Fruit fly (Drosophila melanogaster) whole organism, prepupa: ENCODE measurements around the gene CecA2.

Experiments used
- CG10631 ChIP-seq: fragments of 200-800 bp; sonication (Bioruptor generic); optimal IDR thresholded peaks from 2 replicates; lab custom pipeline; 2016; ENCODE audit warnings: missing biosample characterization, missing genetic modification characterization
- CG10669 ChIP-seq: fragments of 200-800 bp; sonication (Bioruptor generic); optimal IDR thresholded peaks from 3 replicates; lab custom pipeline; 2018; ENCODE audit warnings: missing biosample characterization, mild to moderate bottlenecking, missing genetic modification characterization, moderate library complexity
- CG11762 ChIP-seq: fragments of 200-800 bp; sonication (Bioruptor generic); optimal IDR thresholded peaks from 3 replicates; lab custom pipeline; 2016; ENCODE audit warnings: missing biosample characterization, missing genetic modification characterization; ENCODE audit not compliant: insufficient read depth
- CG15336 ChIP-seq: fragments of 200-800 bp; sonication (Bioruptor generic); IDR thresholded peaks from 2 replicates; pipeline ENCODE4 v1.3.6; 2022; ENCODE audit warnings: missing biosample characterization, missing genetic modification characterization
- CG1621 ChIP-seq: fragments of 200-800 bp; sonication (Bioruptor generic); optimal IDR thresholded peaks from 3 replicates; lab custom pipeline; 2018; ENCODE audit warnings: missing biosample characterization, mild to moderate bottlenecking, missing genetic modification characterization
- CG3032 ChIP-seq: fragments of 200-800 bp; optimal IDR thresholded peaks from 2 replicates; lab custom pipeline; 2019; ENCODE audit warnings: missing biosample characterization, mild to moderate bottlenecking, missing genetic modification characterization, moderate library complexity
- CG31627 ChIP-seq: fragments of 200-800 bp; sonication (Bioruptor generic); optimal IDR thresholded peaks from 3 replicates; lab custom pipeline; 2016; ENCODE audit warnings: missing biosample characterization, missing genetic modification characterization
- CG32006 ChIP-seq: fragments of 200-800 bp; sonication (Bioruptor generic); optimal IDR thresholded peaks from 3 replicates; lab custom pipeline; 2017; ENCODE audit warnings: missing biosample characterization, mild to moderate bottlenecking, missing genetic modification characterization
- CG4318 ChIP-seq: fragments of 200-800 bp; sonication (Bioruptor generic); optimal IDR thresholded peaks from 3 replicates; lab custom pipeline; 2017; ENCODE audit warnings: missing biosample characterization, mild to moderate bottlenecking, missing genetic modification characterization
- CG6792 ChIP-seq: fragments of 200-800 bp; sonication (Bioruptor generic); optimal IDR thresholded peaks from 3 replicates; lab custom pipeline; 2016; ENCODE audit warnings: missing biosample characterization, missing genetic modification characterization
- CG6808 ChIP-seq: fragments of 200-800 bp; sonication (Bioruptor generic); optimal IDR thresholded peaks from 3 replicates; lab custom pipeline; 2017; ENCODE audit warnings: missing biosample characterization, missing genetic modification characterization, mild to moderate bottlenecking, moderate library complexity, missing genetic modification reagents
- CG6854 ChIP-seq: fragments of 200-800 bp; sonication (Bioruptor generic); optimal IDR thresholded peaks from 2 replicates; lab custom pipeline; 2017; ENCODE audit warnings: missing biosample characterization, mild to moderate bottlenecking, missing genetic modification characterization
- CG7368 ChIP-seq: fragments of 200-800 bp; sonication (Bioruptor generic); optimal IDR thresholded peaks from 3 replicates; lab custom pipeline; 2016; ENCODE audit warnings: missing biosample characterization, missing genetic modification characterization
- CG8119 ChIP-seq: fragments of 200-800 bp; sonication (Bioruptor generic); IDR thresholded peaks from 3 replicates; pipeline ENCODE4 v1.3.6; 2022; ENCODE audit warnings: missing biosample characterization, missing genetic modification characterization
- CG8319 ChIP-seq: fragments of 200-800 bp; sonication (Bioruptor generic); optimal IDR thresholded peaks from 3 replicates; lab custom pipeline; 2016; ENCODE audit warnings: missing biosample characterization, missing genetic modification characterization
- CG8632 ChIP-seq: fragments of 200-800 bp; sonication (Bioruptor generic); optimal IDR thresholded peaks from 3 replicates; lab custom pipeline; 2016; ENCODE audit warnings: missing biosample characterization, missing genetic modification characterization
- Eip78C ChIP-seq: fragments of 200-800 bp; sonication (Bioruptor generic); peaks from one replicate; lab custom pipeline; 2016; ENCODE audit warnings: missing biosample characterization, missing genetic modification characterization
- Eip93F ChIP-seq: fragments of 200-800 bp; sonication (Bioruptor generic); optimal IDR thresholded peaks from 2 replicates; lab custom pipeline; 2016; ENCODE audit warnings: missing biosample characterization, mild to moderate bottlenecking, missing genetic modification characterization
- Hr38 ChIP-seq: sonication (Bioruptor generic); optimal IDR thresholded peaks from 2 replicates; lab custom pipeline; 2016; ENCODE audit warnings: missing biosample characterization, missing genetic modification characterization
- Hr39 ChIP-seq: fragments of 200-800 bp; sonication (Bioruptor generic); optimal IDR thresholded peaks from 2 replicates; lab custom pipeline; 2016; ENCODE audit warnings: missing biosample characterization, missing genetic modification characterization
- Met ChIP-seq: fragments of 200-800 bp; sonication (Bioruptor generic); optimal IDR thresholded peaks from 3 replicates; lab custom pipeline; 2016; ENCODE audit warnings: missing biosample characterization, missing genetic modification characterization
- OdsH ChIP-seq: fragments of 200-800 bp; sonication (Bioruptor generic); optimal IDR thresholded peaks from 3 replicates; lab custom pipeline; 2016; ENCODE audit warnings: missing biosample characterization, missing genetic modification characterization
- Sox102F ChIP-seq: fragments of 200-800 bp; sonication (Bioruptor generic); optimal IDR thresholded peaks from 2 replicates; lab custom pipeline; 2016; ENCODE audit warnings: missing biosample characterization, mild to moderate bottlenecking, missing genetic modification characterization
- acj6 ChIP-seq: fragments of 200-800 bp; sonication (Bioruptor generic); optimal IDR thresholded peaks from 3 replicates; lab custom pipeline; 2016; ENCODE audit warnings: missing biosample characterization, missing genetic modification characterization
- cyc ChIP-seq: fragments of 200-800 bp; sonication (Bioruptor generic); optimal IDR thresholded peaks from 3 replicates; lab custom pipeline; 2016; ENCODE audit warnings: missing biosample characterization, missing genetic modification characterization
- dsx ChIP-seq: fragments of 200-800 bp; optimal IDR thresholded peaks from 3 replicates; lab custom pipeline; 2019; ENCODE audit warnings: missing biosample characterization, mild to moderate bottlenecking, missing genetic modification characterization, moderate library complexity; ENCODE audit not compliant: poor library complexity, severe bottlenecking
- esn ChIP-seq: fragments of 200-800 bp; sonication (Bioruptor generic); optimal IDR thresholded peaks from 2 replicates; lab custom pipeline; 2016; ENCODE audit warnings: missing biosample characterization, mild to moderate bottlenecking, missing genetic modification characterization, moderate library complexity
- fd59A ChIP-seq: fragments of 200-800 bp; sonication (Bioruptor generic); optimal IDR thresholded peaks from 2 replicates; lab custom pipeline; 2017; ENCODE audit warnings: missing biosample characterization, mild to moderate bottlenecking, missing genetic modification characterization, missing genetic modification reagents
- fd85E ChIP-seq: fragments of 200-800 bp; sonication (Bioruptor generic); optimal IDR thresholded peaks from 3 replicates; lab custom pipeline; 2016; ENCODE audit warnings: missing biosample characterization, missing genetic modification characterization
- fkh ChIP-seq: fragments of 200-800 bp; sonication (Bioruptor generic); optimal IDR thresholded peaks from 3 replicates; lab custom pipeline; 2017; ENCODE audit warnings: missing biosample characterization, mild to moderate bottlenecking, missing genetic modification characterization, moderate library complexity
- lz ChIP-seq: fragments of 200-800 bp; sonication (Bioruptor generic); optimal IDR thresholded peaks from 3 replicates; lab custom pipeline; 2016; ENCODE audit warnings: missing biosample characterization, missing genetic modification characterization
- net ChIP-seq: fragments of 200-800 bp; sonication (Bioruptor generic); optimal IDR thresholded peaks from 3 replicates; lab custom pipeline; 2016; ENCODE audit warnings: missing biosample characterization, missing genetic modification characterization
- pdm3 ChIP-seq: fragments of 200-800 bp; sonication (Bioruptor generic); optimal IDR thresholded peaks from 3 replicates; lab custom pipeline; 2016; ENCODE audit warnings: missing biosample characterization, missing genetic modification characterization
- ss ChIP-seq, 2 experiments: fragments of 200-800 bp; sonication (Bioruptor generic); optimal IDR thresholded peaks; 2 replicates in 1 of 2; 3 replicates in 1 of 2; lab custom pipeline; 2017 to 2018; ENCODE audit warnings: mild to moderate bottlenecking in 2 of 2, missing biosample characterization in 2 of 2, missing genetic modification characterization in 2 of 2, moderate library complexity in 1 of 2
- svp ChIP-seq: fragments of 200-800 bp; sonication (Bioruptor generic); peaks from one replicate; lab custom pipeline; 2016; ENCODE audit warnings: missing biosample characterization, missing genetic modification characterization
- vri ChIP-seq: fragments of 200-800 bp; sonication (Bioruptor generic); optimal IDR thresholded peaks from 3 replicates; lab custom pipeline; 2016; ENCODE audit warnings: missing biosample characterization, mild to moderate bottlenecking, missing genetic modification characterization

Gene CecA2

DNA sequence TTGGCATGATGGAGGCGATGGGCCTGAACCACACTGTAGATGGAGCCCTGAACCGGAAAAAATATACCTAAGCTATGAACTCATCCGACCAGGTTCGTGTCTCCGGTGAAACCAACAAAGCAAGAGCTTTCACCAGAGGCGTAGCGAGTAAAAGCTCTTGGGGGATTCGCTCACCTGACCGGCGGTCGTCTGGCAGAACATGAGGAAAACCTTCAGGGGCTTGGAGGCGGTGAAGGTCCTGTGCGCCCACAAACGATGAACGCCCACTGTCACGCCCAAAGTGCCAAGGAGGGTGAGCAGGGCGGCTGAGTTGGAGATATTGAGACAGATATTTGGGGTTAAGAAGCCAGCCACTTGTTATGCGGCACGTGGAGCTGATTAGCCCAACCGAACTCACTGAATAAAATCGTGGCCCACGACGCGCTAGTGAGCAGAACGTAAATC, 16.3 kb upstream of the CecA2 start (continued):
- TF ChIP-seq svp (GFP tag; lab: Kevin White, UChicago) = peak; percentile 83
- TF ChIP-seq CG11762 = no peak
- no peak for TF ChIP-seq cyc (GFP tag; lab: Kevin White, UChicago)
- TF ChIP-seq CG1621 (tag; lab: Kevin White, UChicago) = no peak
- no peak; the same call in 2 of the 3 replicates for TF ChIP-seq CG8119 (GFP tag; lab: Robert Waterston, UW)
- peak; percentile 40 for TF ChIP-seq pdm3 (GFP tag; lab: Kevin White, UChicago)
- TF ChIP-seq CG4318 = no peak
- peak; percentile 49 for TF ChIP-seq CG31627 (GFP tag; lab: Kevin White, UChicago)
- TF ChIP-seq fd85E (GFP tag; lab: Kevin White, UChicago) = no peak
- peak; percentile 17 for TF ChIP-seq OdsH (GFP tag; lab: Kevin White, UChicago)
- no peak for TF ChIP-seq net (GFP tag; lab: Kevin White, UChicago)
- no peak for TF ChIP-seq Met (GFP tag; lab: Kevin White, UChicago)
- TF ChIP-seq CG6808 (GFP tag; lab: Kevin White, UChicago) = no peak
- TF ChIP-seq CG15336 (GFP tag; lab: Robert Waterston, UW) = peak; percentile 34; the same call in 1 of the 2 replicates
- no peak for TF ChIP-seq CG8632 (GFP tag; lab: Kevin White, UChicago)
- TF ChIP-seq CG3032 (tag; lab: Kevin White, UChicago) = peak; percentile 26
- TF ChIP-seq dsx (GFP tag; lab: Kevin White, UChicago) = no peak
- TF ChIP-seq, all 60 proteins: peak for 18

DNA sequence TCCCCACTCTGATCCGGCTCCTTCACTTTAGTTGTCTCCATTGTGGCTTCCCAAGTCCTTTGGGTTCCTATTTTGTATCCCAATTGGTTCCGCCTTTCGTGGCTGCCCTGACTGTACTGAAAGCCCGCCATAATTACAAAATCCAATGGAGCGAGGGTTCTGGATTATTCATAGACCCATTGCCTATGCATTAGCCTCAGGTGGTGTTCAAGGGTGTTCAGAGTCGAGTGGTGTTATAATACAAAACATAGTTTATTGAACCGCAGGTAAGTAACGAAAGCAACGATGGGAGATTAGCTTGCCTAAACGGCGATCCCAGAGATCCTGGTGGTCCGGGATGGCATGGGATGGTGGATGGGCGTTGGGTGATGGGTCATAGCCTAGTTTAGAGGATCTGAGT, 15.8 kb upstream of the CecA2 start, which contains the start of gene CG15531:
Gene CG15531, minus strand, starts transcription at position 101 of the 400 bp plus-strand sequence.
- TF ChIP-seq acj6 (GFP tag; lab: Kevin White, UChicago) (no peak), esn (no peak), OdsH (GFP tag; lab: Kevin White, UChicago) (no peak), Hr39 (GFP tag; lab: Kevin White, UChicago) (no peak), Hr38 (GFP tag; lab: Kevin White, UChicago) (no peak), lz (GFP tag; lab: Kevin White, UChicago) (no peak), Sox102F (GFP tag; lab: Kevin White, UChicago) (no peak), CG10669 (GFP tag; lab: Kevin White, UChicago) (no peak), CG6854 (GFP tag; lab: Kevin White, UChicago) (no peak), vri (GFP tag; lab: Kevin White, UChicago) (no peak), Eip78C (GFP tag; lab: Kevin White, UChicago) (no peak), CG3032 (tag; lab: Kevin White, UChicago) (no peak), net (GFP tag; lab: Kevin White, UChicago) (no peak), CG11762 (no peak), CG8119 (GFP tag; lab: Robert Waterston, UW) (no peak), CG7368 (GFP tag; lab: Kevin White, UChicago) (no peak), svp (GFP tag; lab: Kevin White, UChicago) (no peak), ss (GFP tag; optimal IDR thresholded peaks at IDR 0.05; lab: Kevin White, UChicago) (no peak)

DNA sequence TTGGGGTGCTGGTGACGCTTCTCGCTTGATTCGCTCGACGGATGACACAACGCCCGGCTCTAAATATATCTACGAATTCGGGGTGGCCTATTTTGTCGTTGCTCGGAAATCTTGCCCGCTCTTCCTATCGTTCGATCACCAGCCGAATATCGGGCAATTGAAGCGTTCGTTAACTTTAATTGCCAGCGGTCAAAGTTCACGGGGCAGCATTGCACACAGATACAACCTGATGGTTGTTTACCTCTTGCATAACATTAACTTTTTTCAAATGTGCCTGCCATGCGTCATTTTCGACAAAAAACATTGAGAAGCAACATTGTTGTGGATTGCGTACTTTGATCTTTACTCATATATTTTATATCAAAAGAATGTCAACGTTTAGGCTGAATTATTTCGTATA, 14.2 kb upstream of the CecA2 start:
- TF ChIP-seq CG10631 = no peak
- TF ChIP-seq CG32006 (GFP tag; lab: Kevin White, UChicago) = no peak
- no peak for TF ChIP-seq Hr38 (GFP tag; lab: Kevin White, UChicago)
- no peak for TF ChIP-seq CG11762

DNA sequence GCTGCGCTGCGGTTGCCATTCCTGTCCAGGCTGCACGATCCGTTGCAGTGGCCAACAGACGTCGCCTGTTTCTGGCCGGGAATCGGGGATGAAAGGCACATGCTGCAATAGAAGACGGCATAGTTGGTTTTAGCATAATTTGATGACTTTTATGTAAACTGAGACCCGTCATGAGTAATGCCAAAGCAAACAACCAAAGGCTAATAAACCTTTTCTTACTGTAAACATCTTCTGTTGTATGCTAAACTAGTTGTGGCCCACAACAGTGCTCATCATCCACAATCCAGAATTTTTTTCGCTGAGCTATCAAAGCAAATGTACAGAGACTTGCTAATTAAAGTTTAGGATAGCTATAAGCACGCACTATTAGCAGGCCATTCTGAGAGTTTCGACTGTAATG, 13.2 kb upstream of the CecA2 start:
- TF ChIP-seq OdsH (GFP tag; lab: Kevin White, UChicago) = no peak
- no peak for TF ChIP-seq Eip78C (GFP tag; lab: Kevin White, UChicago)
- TF ChIP-seq CG6792 (GFP tag; lab: Kevin White, UChicago) = no peak
- no peak for TF ChIP-seq fd59A (GFP tag; lab: Kevin White, UChicago)
- no peak for TF ChIP-seq CG8319 (GFP tag; lab: Kevin White, UChicago)
- TF ChIP-seq svp (GFP tag; lab: Kevin White, UChicago) = no peak
- no peak for TF ChIP-seq Eip93F (GFP tag; lab: Kevin White, UChicago)
- TF ChIP-seq fkh (GFP tag; lab: Kevin White, UChicago) = peak; percentile 85
